Worm (Caenorhabditis elegans) whole organism, late embryonic: ENCODE data around the gene F07G6.5.
A peak's percentile ranks its signal among the peaks of the same experiment; 100 is the strongest.
"Not testable (repeated sequence)": the region's sequence is repeated elsewhere in the genome, so short reads cannot be mapped to it uniquely, and the experiment has no call there.

ENCODE experiments used
- C38D4.7 ChIP-seq: fragments of 200-800 bp; sonication (Bioruptor generic); optimal IDR thresholded peaks from 2 replicates; lab custom pipeline; 2018; ENCODE audit warnings: mild to moderate bottlenecking, missing genetic modification characterization, moderate library complexity, missing compliant biosample characterization
- F13H6.1 ChIP-seq: sonication (generic microtip); optimal IDR thresholded peaks from 2 replicates; lab custom pipeline; 2016; ENCODE audit warnings: missing genetic modification characterization, missing compliant biosample characterization
- T23F11.4 ChIP-seq: fragments of 200-800 bp; sonication (Bioruptor generic); optimal IDR thresholded peaks from 2 replicates; lab custom pipeline; 2018; ENCODE audit warnings: mild to moderate bottlenecking, missing genetic modification characterization, missing compliant biosample characterization
- ahr-1 ChIP-seq: sonication (generic microtip); optimal IDR thresholded peaks from 2 replicates; lab custom pipeline; 2016; ENCODE audit warnings: missing genetic modification characterization, missing compliant biosample characterization
- ceh-14 ChIP-seq: sonication (generic microtip); optimal IDR thresholded peaks from 2 replicates; lab custom pipeline; 2016; ENCODE audit warnings: missing genotype, missing genetic modification characterization, missing compliant biosample characterization
- ceh-19 ChIP-seq: fragments of 200-800 bp; sonication (Bioruptor generic); optimal IDR thresholded peaks from 2 replicates; lab custom pipeline; 2018; ENCODE audit warnings: mild to moderate bottlenecking, missing genetic modification characterization, missing compliant biosample characterization
- ceh-24 ChIP-seq: sonication (generic microtip); optimal IDR thresholded peaks from 2 replicates; lab custom pipeline; 2016; ENCODE audit warnings: mild to moderate bottlenecking, missing genetic modification characterization, missing compliant biosample characterization
- dmd-4 ChIP-seq: sonication (generic microtip); optimal IDR thresholded peaks from 2 replicates; lab custom pipeline; 2016; ENCODE audit warnings: borderline replicate concordance, missing genetic modification characterization, missing compliant biosample characterization
- dve-1 ChIP-seq: sonication (generic microtip); optimal IDR thresholded peaks from 2 replicates; lab custom pipeline; 2017; ENCODE audit warnings: antibody characterized with exemption, mild to moderate bottlenecking, missing genetic modification characterization, missing compliant biosample characterization
- elt-2 ChIP-seq: sonication (generic microtip); optimal IDR thresholded peaks from 2 replicates; lab custom pipeline; 2016; ENCODE audit warnings: missing genetic modification reagents, missing genetic modification characterization, missing compliant biosample characterization
- elt-4 ChIP-seq: sonication (generic microtip); optimal IDR thresholded peaks from 2 replicates; lab custom pipeline; 2016; ENCODE audit warnings: missing genetic modification characterization, missing compliant biosample characterization
- hlh-30 ChIP-seq: sonication (generic microtip); optimal IDR thresholded peaks from 2 replicates; lab custom pipeline; 2017; ENCODE audit warnings: antibody characterized with exemption, missing genetic modification characterization, missing compliant biosample characterization; ENCODE audit not compliant: insufficient read depth
- lim-6 ChIP-seq: sonication (generic microtip); optimal IDR thresholded peaks from 2 replicates; lab custom pipeline; 2016; ENCODE audit warnings: missing genetic modification characterization, missing compliant biosample characterization
- mec-3 ChIP-seq: sonication (generic microtip); optimal IDR thresholded peaks from 2 replicates; lab custom pipeline; 2016; ENCODE audit warnings: borderline replicate concordance, missing genetic modification characterization, missing compliant biosample characterization
- pag-3 ChIP-seq: sonication (generic microtip); optimal IDR thresholded peaks from 2 replicates; lab custom pipeline; 2016; ENCODE audit warnings: missing compliant biosample characterization, missing genetic modification characterization, borderline replicate concordance
- pat-9 ChIP-seq: fragments of 200-800 bp; sonication (Bioruptor generic); optimal IDR thresholded peaks from 2 replicates; lab custom pipeline; 2018; ENCODE audit warnings: mild to moderate bottlenecking, missing genetic modification characterization, moderate library complexity, missing compliant biosample characterization
- pha-4 ChIP-seq: fragments of 150-350 bp; optimal IDR thresholded peaks from 2 replicates; lab custom pipeline; 2018; ENCODE audit warnings: missing biosample characterization, missing genetic modification reagents, missing genetic modification characterization
- pros-1 ChIP-seq: fragments of 150-350 bp; optimal IDR thresholded peaks from 2 replicates; lab custom pipeline; 2014; ENCODE audit warnings: missing biosample characterization, missing genetic modification reagents, missing genetic modification characterization
- sdc-2 ChIP-seq: sonication (generic microtip); optimal IDR thresholded peaks from 2 replicates; lab custom pipeline; 2016; ENCODE audit warnings: missing genotype, missing genetic modification characterization, missing compliant biosample characterization
- syd-9 ChIP-seq: sonication (generic microtip); optimal IDR thresholded peaks from 2 replicates; lab custom pipeline; 2016; ENCODE audit warnings: mild to moderate bottlenecking, missing genetic modification characterization, moderate library complexity, missing compliant biosample characterization
- unc-3 ChIP-seq, 2 experiments: fragments of 200-800 bp in 1 of 2; sonication (Bioruptor generic) in 1 of 2; sonication (generic microtip) in 1 of 2; conservative IDR thresholded peaks in 1 of 2; optimal IDR thresholded peaks in 1 of 2; 2 replicates each; pipeline versions ENCODE4 v1.3.6 to Lab custom; 2016 to 2022; ENCODE audit warnings: missing compliant biosample characterization in 2 of 2, missing genetic modification characterization in 2 of 2, missing genetic modification reagents in 1 of 2
- unc-42 ChIP-seq: sonication (generic microtip); optimal IDR thresholded peaks from 2 replicates; lab custom pipeline; 2016; ENCODE audit warnings: missing genotype, missing genetic modification characterization, missing compliant biosample characterization
- unc-55 ChIP-seq: sonication (generic microtip); optimal IDR thresholded peaks from 2 replicates; lab custom pipeline; 2017; ENCODE audit warnings: missing biosample characterization, missing genetic modification reagents, missing genetic modification characterization

The F07G6.5 gene

DNA sequence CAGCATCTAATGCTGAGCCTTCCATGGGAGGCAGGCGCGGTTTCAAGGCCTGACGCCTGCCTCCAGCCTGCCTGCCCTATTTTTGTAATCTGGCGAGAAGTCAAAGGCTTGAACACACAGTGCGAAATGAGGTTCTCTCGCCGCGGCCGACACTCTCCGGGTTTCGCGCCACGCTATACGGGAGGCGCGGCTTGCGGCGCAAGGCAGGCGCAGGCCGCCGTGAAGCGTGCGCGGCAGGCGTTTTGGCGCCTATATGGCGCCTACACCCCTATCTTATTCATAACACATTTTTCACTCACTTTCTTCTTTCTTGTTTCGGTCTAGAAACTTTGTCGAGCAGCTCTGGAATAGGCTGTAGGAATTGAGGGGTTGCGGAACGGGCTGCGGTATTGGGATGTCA is 3.4 kb downstream of the F07G6.5 start:
- TF ChIP-seq elt-4 (tag; lab: Kevin White, UChicago) (peak; percentile 60), ceh-24 (tag; lab: Kevin White, UChicago) (no peak), pat-9 (tag; lab: Kevin White, UChicago) (no peak)

DNA sequence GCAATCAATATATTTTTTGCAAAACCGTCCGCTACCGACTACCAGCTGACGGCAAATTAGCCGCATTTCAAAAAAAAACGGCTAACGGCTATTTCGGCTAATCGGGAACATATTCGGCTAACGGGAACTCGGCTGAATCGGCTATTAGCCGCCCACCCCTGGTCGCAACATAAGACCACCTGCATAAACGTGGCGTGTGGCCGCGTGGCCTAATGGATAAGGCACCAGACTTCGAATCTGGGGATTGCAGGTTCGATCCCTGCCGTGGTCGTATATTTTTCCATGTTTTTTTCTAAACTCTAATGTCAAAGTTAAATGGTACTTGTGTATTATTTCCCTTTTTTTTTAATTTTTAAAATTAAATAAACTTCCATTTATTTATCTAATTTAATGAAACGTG is 8.0 kb downstream of the F07G6.5 start:
- TF ChIP-seq ahr-1 (tag; lab: Kevin White, UChicago): no peak
- no peak for TF ChIP-seq mec-3 (tag; lab: Kevin White, UChicago)
- no peak for TF ChIP-seq dmd-4
- no peak for TF ChIP-seq elt-2 (tag; lab: Kevin White, UChicago)

DNA sequence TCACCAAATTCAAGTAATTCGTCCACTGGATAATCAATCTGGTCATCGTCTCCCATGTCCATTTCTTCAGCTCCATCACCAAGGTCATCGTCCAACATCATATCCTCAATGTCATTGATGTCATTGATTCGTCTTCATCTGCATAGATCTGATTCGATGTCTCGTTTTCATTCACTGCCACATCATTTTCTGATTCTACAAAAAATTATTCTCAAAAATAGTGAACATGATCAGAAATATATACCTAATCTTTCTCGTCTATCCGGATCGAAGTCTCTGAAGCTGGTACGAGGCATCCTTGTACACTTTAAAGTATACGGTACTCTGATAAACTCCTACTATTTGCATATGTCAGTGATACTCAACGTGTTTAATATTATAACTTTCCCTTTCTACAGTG is 9.6 kb downstream of the F07G6.5 start, which contains the start of gene C36C9.4:
Gene C36C9.4 (minus strand): TSS at position 101 of the 400 bp plus-strand sequence.
- not testable (repeated sequence) for TF ChIP-seq unc-3 (GFP tag; conservative IDR thresholded peaks at IDR 0.05; lab: Robert Waterston, UW); unc-3 (tag; optimal IDR thresholded peaks at IDR 0.05; lab: Kevin White, UChicago); elt-4 (tag; lab: Kevin White, UChicago); unc-55

ce11 chrX:1690894-1691293 is 15.5 kb downstream of the F07G6.5 start, which contains the start of gene C36C9.6:
Gene C36C9.6 (minus strand): TSS chrX:1690994.
- not testable (repeated sequence) for TF ChIP-seq T23F11.4 (GFP tag; lab: Kevin White, UChicago); ceh-19 (GFP tag; lab: Kevin White, UChicago); dve-1 (tag; lab: Kevin White, UChicago)

DNA sequence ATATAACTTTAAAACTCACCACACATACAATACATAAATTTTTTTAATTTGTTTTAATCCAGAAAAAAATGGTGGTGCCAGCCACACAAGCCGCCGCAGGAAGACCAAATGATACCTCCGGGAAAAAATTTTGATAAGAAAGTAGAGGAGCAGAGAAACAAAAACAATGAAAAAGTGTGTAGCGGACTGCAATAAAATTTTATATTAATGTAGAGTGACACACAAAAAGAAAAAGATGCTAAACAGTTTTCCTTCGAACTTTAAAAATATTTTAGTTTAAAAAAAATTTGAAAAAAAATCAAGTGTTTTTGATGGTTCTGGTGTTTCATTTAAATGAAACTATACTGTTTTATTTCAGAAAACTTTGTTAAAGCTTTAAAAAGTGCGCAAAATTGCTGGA is 16.4 kb downstream of the F07G6.5 start, which contains the start of gene C36C9.12:
Gene C36C9.12 (minus strand): TSS at position 101 of the 400 bp plus-strand sequence.
- not testable (repeated sequence) for TF ChIP-seq pag-3 (tag; lab: Kevin White, UChicago); F13H6.1 (tag; lab: Kevin White, UChicago); C38D4.7 (GFP tag; lab: Kevin White, UChicago)

ce11 chrX:1687079-1687478 is 19.4 kb downstream of the F07G6.5 start, which contains the start of gene C36C9.11:
Gene C36C9.11 (plus strand): TSS chrX:1687379.
- TF ChIP-seq unc-42, sdc-2, syd-9 (tag; lab: Kevin White, UChicago): not testable (repeated sequence)

ce11 chrX:1682558-1682957 is 23.9 kb downstream of the F07G6.5 start, which contains the start of gene meg-4:
Gene meg-4 (plus strand): TSS chrX:1682954.
- no peak for TF ChIP-seq ceh-14 (tag; lab: Kevin White, UChicago)
- TF ChIP-seq unc-55: no peak
- TF ChIP-seq sdc-2 (tag; lab: Kevin White, UChicago): peak; percentile 84
- no peak for TF ChIP-seq ceh-19 (GFP tag; lab: Kevin White, UChicago)

ce11 chrX:1678021-1678420 is 28.4 kb downstream of the F07G6.5 start, which contains the start of gene fbxa-170:
Gene fbxa-170 (minus strand): TSS chrX:1678121.
- TF ChIP-seq lim-6 (tag; lab: Kevin White, UChicago): no peak
- no peak for TF ChIP-seq hlh-30 (tag; lab: Kevin White, UChicago)
- no peak for TF ChIP-seq pros-1 (tag; lab: Kevin White, UChicago)
- no peak for TF ChIP-seq pha-4 (tag; lab: Kevin White, UChicago)
- TF ChIP-seq ceh-14 (tag; lab: Kevin White, UChicago): no peak
